Fruit fly (Drosophila melanogaster) whole organism, embryonic: ENCODE results near the gene Inx7.
A peak's percentile ranks its signal among the peaks of the same experiment; 100 is the strongest.

ENCODE experiments used
- Adf1 ChIP-seq: fragments of 200-800 bp; sonication (Bioruptor generic); IDR thresholded peaks from 2 replicates; pipeline ENCODE4 v1.3.6; 2022; ENCODE audit warnings: missing biosample characterization, missing genetic modification characterization
- Atf-2 ChIP-seq: fragments of 200-800 bp; sonication (Bioruptor generic); optimal IDR thresholded peaks from 2 replicates; lab custom pipeline; 2016; ENCODE audit warnings: missing biosample characterization, missing genetic modification characterization
- Blimp-1 ChIP-seq: fragments of 200-800 bp; sonication (Bioruptor generic); optimal IDR thresholded peaks from 3 replicates; lab custom pipeline; 2018; ENCODE audit warnings: missing biosample characterization, missing genetic modification characterization, mild to moderate bottlenecking, moderate library complexity, missing genetic modification reagents
- CG10274 ChIP-seq: fragments of 200-800 bp; sonication (Bioruptor generic); optimal IDR thresholded peaks from 3 replicates; lab custom pipeline; 2017; ENCODE audit warnings: missing biosample characterization, mild to moderate bottlenecking, missing genetic modification characterization
- CG11085 ChIP-seq: fragments of 200-800 bp; sonication (Bioruptor generic); IDR thresholded peaks from 2 replicates; pipeline ENCODE4 v1.3.6; 2022; ENCODE audit warnings: missing biosample characterization, missing genetic modification characterization
- CG11456 ChIP-seq: fragments of 200-800 bp; sonication (Bioruptor generic); IDR thresholded peaks from 3 replicates; pipeline ENCODE4 v1.3.6; 2022; ENCODE audit warnings: missing biosample characterization, missing genetic modification characterization
- CG12155 ChIP-seq: fragments of 200-800 bp; sonication (Bioruptor generic); optimal IDR thresholded peaks from 3 replicates; lab custom pipeline; 2016; ENCODE audit warnings: missing biosample characterization, missing genetic modification characterization
- CG12219 ChIP-seq: fragments of 200-800 bp; sonication (Bioruptor generic); optimal IDR thresholded peaks from 3 replicates; lab custom pipeline; 2018; ENCODE audit warnings: missing biosample characterization, mild to moderate bottlenecking, missing genetic modification characterization
- CG13296 ChIP-seq: fragments of 200-800 bp; sonication (Bioruptor generic); optimal IDR thresholded peaks from 3 replicates; lab custom pipeline; 2018; ENCODE audit warnings: missing biosample characterization, mild to moderate bottlenecking, missing genetic modification characterization
- CG13424 ChIP-seq: fragments of 200-800 bp; sonication (Bioruptor generic); optimal IDR thresholded peaks from 2 replicates; lab custom pipeline; 2019; ENCODE audit warnings: missing biosample characterization, mild to moderate bottlenecking, missing genetic modification characterization, moderate library complexity
- CG13894 ChIP-seq: fragments of 200-800 bp; sonication (Bioruptor generic); optimal IDR thresholded peaks from 3 replicates; lab custom pipeline; 2018; ENCODE audit warnings: missing biosample characterization, mild to moderate bottlenecking, missing genetic modification characterization, moderate library complexity
- CG14050 ChIP-seq: fragments of 200-800 bp; sonication (Bioruptor generic); IDR thresholded peaks from 3 replicates; pipeline ENCODE4 v1.3.6; 2022; ENCODE audit warnings: missing biosample characterization, missing genetic modification characterization
- CG15696 ChIP-seq: fragments of 200-800 bp; sonication (Bioruptor generic); optimal IDR thresholded peaks from 2 replicates; lab custom pipeline; 2019; ENCODE audit warnings: missing biosample characterization, mild to moderate bottlenecking, missing genetic modification characterization, moderate library complexity
- CG18262 ChIP-seq: fragments of 200-800 bp; optimal IDR thresholded peaks from 3 replicates; lab custom pipeline; 2019; ENCODE audit warnings: missing biosample characterization, mild to moderate bottlenecking, missing genetic modification characterization, moderate library complexity
- CG18619 ChIP-seq: fragments of 200-800 bp; sonication (Bioruptor generic); optimal IDR thresholded peaks from 3 replicates; lab custom pipeline; 2017; ENCODE audit warnings: missing biosample characterization, mild to moderate bottlenecking, missing genetic modification characterization
- CG18764 ChIP-seq: fragments of 200-800 bp; sonication (Bioruptor generic); optimal IDR thresholded peaks from 3 replicates; lab custom pipeline; 2016; ENCODE audit warnings: missing biosample characterization, missing genetic modification characterization
- CG2875 ChIP-seq: fragments of 200-800 bp; sonication (Bioruptor generic); optimal IDR thresholded peaks from 2 replicates; lab custom pipeline; 2017; ENCODE audit warnings: missing biosample characterization, mild to moderate bottlenecking, missing genetic modification characterization, missing genetic modification reagents
- CG31224 ChIP-seq: fragments of 200-800 bp; sonication (Bioruptor generic); IDR thresholded peaks from 2 replicates; pipeline ENCODE4 v1.3.6; 2022; ENCODE audit warnings: missing biosample characterization, missing genetic modification characterization
- CG32767 ChIP-seq: fragments of 200-800 bp; sonication (Bioruptor generic); IDR thresholded peaks from 2 replicates; pipeline ENCODE4 v1.3.6; 2022; ENCODE audit warnings: missing biosample characterization, missing genetic modification characterization
- CG32772 ChIP-seq: fragments of 200-800 bp; sonication (Bioruptor generic); IDR thresholded peaks from 2 replicates; pipeline ENCODE4 v1.3.6; 2022; ENCODE audit warnings: missing biosample characterization, missing genetic modification characterization
- CG4707 ChIP-seq: fragments of 200-800 bp; sonication (Bioruptor generic); optimal IDR thresholded peaks from 2 replicates; lab custom pipeline; 2018; ENCODE audit warnings: missing biosample characterization, mild to moderate bottlenecking, missing genetic modification characterization, moderate library complexity
- CG4730 ChIP-seq: fragments of 200-800 bp; sonication (Bioruptor generic); IDR thresholded peaks from 2 replicates; pipeline ENCODE4 v1.3.6; 2022; ENCODE audit warnings: missing biosample characterization, missing genetic modification characterization
- CG7556 ChIP-seq: fragments of 200-800 bp; sonication (Bioruptor generic); optimal IDR thresholded peaks from 2 replicates; lab custom pipeline; 2017; ENCODE audit warnings: missing biosample characterization, mild to moderate bottlenecking, missing genetic modification characterization
- CG7963 ChIP-seq: fragments of 200-800 bp; sonication (Bioruptor generic); IDR thresholded peaks from 3 replicates; pipeline ENCODE4 v1.3.6; 2022; ENCODE audit warnings: missing biosample characterization, missing genetic modification characterization; ENCODE audit not compliant: partially characterized antibody
- CG8944 ChIP-seq: fragments of 200-800 bp; sonication (Bioruptor generic); optimal IDR thresholded peaks from 3 replicates; lab custom pipeline; 2016; ENCODE audit warnings: missing biosample characterization, missing genetic modification characterization
- CG9797 ChIP-seq: fragments of 200-800 bp; sonication (Bioruptor generic); optimal IDR thresholded peaks from 3 replicates; lab custom pipeline; 2018; ENCODE audit warnings: missing biosample characterization, mild to moderate bottlenecking, missing genetic modification characterization
- Dref ChIP-seq: fragments of 200-800 bp; sonication (Bioruptor generic); IDR thresholded peaks from 2 replicates; pipeline ENCODE4 v1.3.6; 2022; ENCODE audit warnings: missing biosample characterization, missing genetic modification characterization
- Ets97D ChIP-seq: fragments of 200-800 bp; sonication (Bioruptor generic); optimal IDR thresholded peaks from 3 replicates; lab custom pipeline; 2016; ENCODE audit warnings: missing biosample characterization, missing genetic modification characterization
- HmgD ChIP-seq: fragments of 200-800 bp; sonication (Bioruptor generic); optimal IDR thresholded peaks from 3 replicates; lab custom pipeline; 2016; ENCODE audit warnings: missing biosample characterization, missing genetic modification characterization
- HmgZ ChIP-seq: fragments of 200-800 bp; sonication (Bioruptor generic); optimal IDR thresholded peaks from 2 replicates; lab custom pipeline; 2018; ENCODE audit warnings: missing biosample characterization, mild to moderate bottlenecking, missing genetic modification characterization
- Neu2 ChIP-seq: fragments of 200-800 bp; sonication (Bioruptor generic); optimal IDR thresholded peaks from 3 replicates; lab custom pipeline; 2016; ENCODE audit warnings: missing biosample characterization, missing genetic modification characterization, borderline replicate concordance
- Nf-YB ChIP-seq: fragments of 200-800 bp; sonication (Bioruptor generic); optimal IDR thresholded peaks from 3 replicates; lab custom pipeline; 2019; ENCODE audit warnings: missing biosample characterization, mild to moderate bottlenecking, missing genetic modification characterization, moderate library complexity
- Oaz ChIP-seq: fragments of 200-800 bp; sonication (Bioruptor generic); IDR thresholded peaks from 2 replicates; pipeline ENCODE4 v1.3.6; 2022; ENCODE audit warnings: missing biosample characterization, missing genetic modification characterization
- Optix ChIP-seq: fragments of 200-800 bp; sonication (Bioruptor generic); IDR thresholded peaks from 3 replicates; pipeline ENCODE4 v1.3.6; 2022; ENCODE audit warnings: missing biosample characterization, missing genetic modification characterization
- Pdp1 ChIP-seq, 2 experiments: fragments of 200-800 bp; sonication (Bioruptor generic); optimal IDR thresholded peaks; 3 replicates each; lab custom pipeline; 2016; ENCODE audit warnings: missing biosample characterization in 2 of 2, missing genetic modification characterization in 2 of 2, mild to moderate bottlenecking in 1 of 2, moderate library complexity in 1 of 2
- Six4 ChIP-seq: fragments of 200-800 bp; sonication (Bioruptor generic); optimal IDR thresholded peaks from 2 replicates; lab custom pipeline; 2016; ENCODE audit warnings: missing biosample characterization, missing genetic modification characterization
- YL-1 ChIP-seq: fragments of 200-800 bp; sonication (Bioruptor generic); optimal IDR thresholded peaks from 3 replicates; lab custom pipeline; 2017; ENCODE audit warnings: missing biosample characterization, mild to moderate bottlenecking, missing genetic modification characterization
- abd-A ChIP-seq: fragments of 200-800 bp; sonication (Bioruptor generic); optimal IDR thresholded peaks from 3 replicates; lab custom pipeline; 2019; ENCODE audit warnings: missing biosample characterization, mild to moderate bottlenecking, missing genetic modification characterization, moderate library complexity
- bsh ChIP-seq, 2 experiments: fragments of 200-800 bp; sonication (Bioruptor generic); optimal IDR thresholded peaks; 2 replicates each; lab custom pipeline; 2017 to 2018; ENCODE audit warnings: mild to moderate bottlenecking in 2 of 2, missing biosample characterization in 2 of 2, missing genetic modification characterization in 2 of 2, moderate library complexity in 1 of 2
- emc ChIP-seq: fragments of 200-800 bp; sonication (Bioruptor generic); optimal IDR thresholded peaks from 2 replicates; lab custom pipeline; 2016; ENCODE audit warnings: missing biosample characterization, missing genetic modification characterization
- grn ChIP-seq: fragments of 200-800 bp; sonication (Bioruptor generic); optimal IDR thresholded peaks from 3 replicates; lab custom pipeline; 2017; ENCODE audit warnings: missing biosample characterization, missing genetic modification characterization
- hth ChIP-seq: fragments of >200 bp; optimal IDR thresholded peaks from 2 replicates; lab custom pipeline; 2017; ENCODE audit warnings: inconsistent platforms
- inv ChIP-seq: fragments of 200-800 bp; sonication (Bioruptor generic); IDR thresholded peaks from 2 replicates; pipeline ENCODE4 v1.3.6; 2022; ENCODE audit warnings: missing biosample characterization, missing genetic modification characterization; ENCODE audit not compliant: partially characterized antibody
- oc ChIP-seq: fragments of 200-800 bp; sonication (Bioruptor generic); optimal IDR thresholded peaks from 2 replicates; lab custom pipeline; 2018; ENCODE audit warnings: missing biosample characterization, mild to moderate bottlenecking, missing genetic modification characterization, moderate library complexity
- pzg ChIP-seq: fragments of 200-800 bp; sonication (Bioruptor generic); optimal IDR thresholded peaks from 3 replicates; lab custom pipeline; 2018; ENCODE audit warnings: missing biosample characterization, mild to moderate bottlenecking, missing genetic modification characterization, moderate library complexity
- row ChIP-seq: fragments of 200-800 bp; sonication (Bioruptor generic); IDR thresholded peaks from 3 replicates; pipeline ENCODE4 v1.3.6; 2022; ENCODE audit warnings: missing biosample characterization, missing genetic modification characterization
- schlank ChIP-seq: fragments of 200-800 bp; sonication (Bioruptor generic); optimal IDR thresholded peaks from 2 replicates; lab custom pipeline; 2018; ENCODE audit warnings: missing biosample characterization, mild to moderate bottlenecking, missing genetic modification characterization
- sd ChIP-seq: fragments of 200-800 bp; sonication (Bioruptor generic); optimal IDR thresholded peaks from 3 replicates; lab custom pipeline; 2018; ENCODE audit warnings: missing biosample characterization, mild to moderate bottlenecking, missing genetic modification characterization, moderate library complexity
- sisA ChIP-seq: fragments of 200-800 bp; sonication (Bioruptor generic); IDR thresholded peaks from 2 replicates; pipeline ENCODE4 v1.3.6; 2022; ENCODE audit warnings: missing biosample characterization, missing genetic modification characterization
- sqz ChIP-seq: fragments of 200-800 bp; sonication (Bioruptor generic); optimal IDR thresholded peaks from 3 replicates; lab custom pipeline; 2018; ENCODE audit warnings: missing biosample characterization, mild to moderate bottlenecking, missing genetic modification characterization
- vfl ChIP-seq: fragments of 200-800 bp; sonication (Bioruptor generic); optimal IDR thresholded peaks from 2 replicates; lab custom pipeline; 2016; ENCODE audit warnings: missing biosample characterization, missing genetic modification characterization

Gene Inx7

DNA sequence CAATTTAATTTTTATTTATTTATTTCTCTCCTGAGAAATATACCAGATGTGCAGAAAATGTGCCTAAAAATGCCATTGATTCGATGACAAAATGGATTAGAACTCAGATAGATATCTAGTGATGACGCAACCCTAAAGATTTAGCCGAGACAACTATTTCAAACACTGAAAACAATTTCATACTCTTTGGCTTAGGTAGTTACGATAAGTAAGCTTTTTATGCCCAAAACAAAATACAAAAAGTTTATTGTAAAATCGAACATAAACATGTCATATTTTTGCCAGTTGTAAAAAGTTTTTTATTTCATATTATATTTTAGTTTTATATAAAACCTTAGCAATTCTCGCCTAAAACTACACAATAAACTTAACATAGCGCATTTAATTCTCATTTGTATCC lies 20.1 kb downstream of the Inx7 start, which contains the start of gene CG3040 (continued):
- TF ChIP-seq HmgZ (tag; lab: Kevin White, UChicago) (peak; percentile 66), CG31224 (GFP tag; lab: Robert Waterston, UW) (no peak), sd (tag; lab: Kevin White, UChicago) (peak; percentile 33), hth (lab: Kevin White, UChicago) (no peak), CG2875 (GFP tag; lab: Kevin White, UChicago) (no peak), grn (GFP tag; lab: Kevin White, UChicago) (no peak), Ets97D (peak; percentile 59), YL-1 (GFP tag; lab: Kevin White, UChicago) (peak; percentile 70), CG13894 (tag; lab: Kevin White, UChicago) (peak; percentile 62), schlank (no peak), CG8944 (GFP tag; lab: Kevin White, UChicago) (peak; percentile 1), row (peak; percentile 74), CG32767 (no peak), sqz (GFP tag; lab: Kevin White, UChicago) (peak; percentile 2), HmgD (GFP tag; lab: Kevin White, UChicago) (peak; percentile 21), Dref (GFP tag; lab: Robert Waterston, UW) (peak; percentile 45), CG7556 (peak; percentile 20), pzg (peak; percentile 82), oc (tag; lab: Kevin White, UChicago) (no peak), CG10274 (GFP tag; lab: Kevin White, UChicago) (no peak), Optix (GFP tag; lab: Robert Waterston, UW) (no peak), CG13424 (tag; lab: Kevin White, UChicago) (peak; percentile 39), Blimp-1 (peak; percentile 24), CG4730 (no peak), CG14050 (GFP tag; lab: Robert Waterston, UW) (no peak), Atf-2 (GFP tag; lab: Kevin White, UChicago) (no peak), CG18619 (GFP tag; lab: Kevin White, UChicago) (peak; percentile 21), CG7963 (GFP tag; lab: Robert Waterston, UW) (no peak), CG32772 (GFP tag; lab: Robert Waterston, UW) (0 out of 2 replicates have a peak, but pooled peaks have one; percentile 14), CG11085 (GFP tag; lab: Robert Waterston, UW) (peak; percentile 26; the same call in 1 of the 2 replicates), Pdp1 (GFP tag; optimal IDR thresholded peaks at IDR 0.05; lab: Kevin White, UChicago) (peak in 1 of 2 experiments; percentile 96), CG18262 (tag; lab: Kevin White, UChicago) (peak; percentile 35), sisA (GFP tag; lab: Robert Waterston, UW) (no peak), CG4707 (GFP tag; lab: Kevin White, UChicago) (no peak), CG15696 (tag; lab: Kevin White, UChicago) (peak; percentile 17), bsh (GFP tag; optimal IDR thresholded peaks at IDR 0.05; lab: Kevin White, UChicago) (peak in 1 of 2 experiments; percentile 36), inv (GFP tag; lab: Robert Waterston, UW) (no peak), Oaz (GFP tag; lab: Robert Waterston, UW) (no peak), Adf1 (GFP tag; lab: Robert Waterston, UW) (no peak), CG12219 (no peak), emc (no peak), Nf-YB (no peak), CG18764 (GFP tag; lab: Kevin White, UChicago) (no peak), Six4 (GFP tag; lab: Kevin White, UChicago) (no peak), CG12155 (peak; percentile 44), abd-A (tag; lab: Kevin White, UChicago) (peak; percentile 15), CG9797 (GFP tag; lab: Kevin White, UChicago) (peak; percentile 63), CG11456 (GFP tag; lab: Robert Waterston, UW) (no peak), vfl (GFP tag; lab: Kevin White, UChicago) (no peak), CG13296 (GFP tag; lab: Kevin White, UChicago) (peak; percentile 9), Neu2 (GFP tag; lab: Kevin White, UChicago) (no peak)
